Fruit fly (Drosophila melanogaster) whole organism, pupa: Measurements from ENCODE around the gene pasi1.

Experiments used
- CG10348 ChIP-seq: fragments of 200-800 bp; sonication (Bioruptor generic); IDR thresholded peaks from 2 replicates; pipeline ENCODE4 v1.3.6; 2022; ENCODE audit warnings: missing biosample characterization, missing genetic modification characterization
- CG12605 ChIP-seq: fragments of 200-800 bp; sonication (Bioruptor generic); IDR thresholded peaks from 2 replicates; pipeline ENCODE4 v1.3.6; 2022; ENCODE audit warnings: missing biosample characterization, missing genetic modification characterization
- CG14655 ChIP-seq: fragments of 200-800 bp; sonication (Bioruptor generic); optimal IDR thresholded peaks from 3 replicates; lab custom pipeline; 2017; ENCODE audit warnings: mild to moderate bottlenecking, missing biosample characterization, missing genetic modification reagents, missing genetic modification characterization
- CG15710 ChIP-seq: fragments of 200-800 bp; sonication (Bioruptor generic); optimal IDR thresholded peaks from 2 replicates; lab custom pipeline; 2018; ENCODE audit warnings: missing biosample characterization, mild to moderate bottlenecking, missing genetic modification characterization, moderate library complexity
- CG34367 ChIP-seq: fragments of 200-800 bp; sonication (Bioruptor generic); optimal IDR thresholded peaks from 2 replicates; lab custom pipeline; 2018; ENCODE audit warnings: missing biosample characterization, mild to moderate bottlenecking, missing genetic modification characterization
- CG4496 ChIP-seq: fragments of 200-800 bp; sonication (Bioruptor generic); IDR thresholded peaks from 3 replicates; pipeline ENCODE4 v1.3.6; 2022; ENCODE audit warnings: missing biosample characterization, missing genetic modification characterization
- CG8159 ChIP-seq: fragments of 200-800 bp; sonication (Bioruptor generic); optimal IDR thresholded peaks from 3 replicates; lab custom pipeline; 2018; ENCODE audit warnings: missing biosample characterization, mild to moderate bottlenecking, missing genetic modification characterization, moderate library complexity
- D1 ChIP-seq: fragments of 200-800 bp; sonication (Bioruptor generic); optimal IDR thresholded peaks from 2 replicates; lab custom pipeline; 2018; ENCODE audit warnings: missing biosample characterization, mild to moderate bottlenecking, missing genetic modification characterization, moderate library complexity
- EcR ChIP-seq: fragments of 200-800 bp; sonication (Bioruptor generic); optimal IDR thresholded peaks from 3 replicates; lab custom pipeline; 2019; ENCODE audit warnings: missing biosample characterization, missing genetic modification characterization, mild to moderate bottlenecking, moderate library complexity, missing genetic modification reagents
- Ets98B ChIP-seq: fragments of 200-800 bp; sonication (Bioruptor generic); IDR thresholded peaks from 2 replicates; pipeline ENCODE4 v1.3.6; 2022; ENCODE audit warnings: missing biosample characterization, missing genetic modification characterization
- Pif1B ChIP-seq: fragments of 200-800 bp; sonication (Bioruptor generic); optimal IDR thresholded peaks from 3 replicates; lab custom pipeline; 2016; ENCODE audit warnings: missing biosample characterization, missing genetic modification characterization
- fd96Ca ChIP-seq: fragments of 200-800 bp; sonication (Bioruptor generic); IDR thresholded peaks from 3 replicates; pipeline ENCODE4 v1.3.6; 2022; ENCODE audit warnings: missing biosample characterization, missing genetic modification characterization
- gl ChIP-seq: fragments of 200-800 bp; sonication (Bioruptor generic); optimal IDR thresholded peaks from 2 replicates; lab custom pipeline; 2018; ENCODE audit warnings: missing biosample characterization, mild to moderate bottlenecking, missing genetic modification characterization
- rn ChIP-seq: fragments of 200-800 bp; sonication (Bioruptor generic); IDR thresholded peaks from 2 replicates; pipeline ENCODE4 v1.3.6; 2022; ENCODE audit warnings: missing biosample characterization, missing genetic modification characterization

DNA sequence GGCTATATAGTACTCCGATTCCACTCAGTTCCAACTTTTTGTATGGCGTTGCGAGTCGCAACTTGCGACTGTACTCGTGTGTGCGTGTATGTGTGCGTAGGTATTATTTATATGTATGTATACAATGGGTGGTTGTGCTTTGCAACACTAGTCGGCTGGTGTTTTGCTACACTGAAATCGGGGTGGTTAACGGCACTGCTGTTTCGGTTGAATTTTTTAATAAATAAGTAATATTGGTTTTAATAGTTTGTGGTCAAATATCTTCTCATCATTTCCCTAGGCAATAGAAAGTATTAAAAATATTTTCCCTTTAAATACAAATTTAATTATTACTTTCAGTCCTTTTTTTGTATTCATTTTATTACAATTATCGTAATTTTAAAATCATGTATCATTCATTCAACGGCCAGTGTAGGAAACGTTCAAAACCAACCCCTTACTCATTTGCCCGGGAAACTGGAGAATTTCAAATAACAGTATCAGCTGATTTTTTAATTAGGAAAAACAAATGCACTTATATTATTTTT, 3.4 kb downstream of the pasi1 start, which contains the start of gene CG7379:
- TF ChIP-seq rn: peak; percentile 47; the same call in 1 of the 2 replicates
- peak; percentile 77 for TF ChIP-seq CG4496
- TF ChIP-seq CG12605 (GFP tag; lab: Robert Waterston, UW): no peak
- TF ChIP-seq EcR: no peak
- TF ChIP-seq fd96Ca (GFP tag; lab: Robert Waterston, UW): peak; percentile 49; the same call in 2 of the 3 replicates
- TF ChIP-seq CG34367 (tag; lab: Kevin White, UChicago): peak; percentile 52
- peak; percentile 16 for TF ChIP-seq gl (tag; lab: Kevin White, UChicago)
- peak; percentile 56; the same call in 1 of the 2 replicates for TF ChIP-seq Ets98B (GFP tag; lab: Robert Waterston, UW)
- TF ChIP-seq CG15710 (tag; lab: Kevin White, UChicago): peak; percentile 68
- no peak for TF ChIP-seq CG14655
- no peak for TF ChIP-seq CG10348 (GFP tag; lab: Robert Waterston, UW)
- peak; percentile 77 for TF ChIP-seq Pif1B (GFP tag; lab: Kevin White, UChicago)
- TF ChIP-seq D1: no peak
- peak; percentile 59 for TF ChIP-seq CG8159 (tag; lab: Kevin White, UChicago)
